Fruit fly (Drosophila melanogaster) whole organism, embryonic: ENCODE data around the gene ATPsynC.
A peak's percentile ranks its signal among the peaks of the same experiment; 100 is the strongest.

Experiments
- CG10209 ChIP-seq: fragments of 200-800 bp; sonication (Bioruptor generic); optimal IDR thresholded peaks from 3 replicates; lab custom pipeline; 2017; ENCODE audit warnings: missing biosample characterization, mild to moderate bottlenecking, missing genetic modification characterization, missing genetic modification reagents
- CG10267 ChIP-seq: fragments of 200-800 bp; sonication (Bioruptor generic); optimal IDR thresholded peaks from 2 replicates; lab custom pipeline; 2018; ENCODE audit warnings: missing biosample characterization, mild to moderate bottlenecking, missing genetic modification characterization, moderate library complexity
- CG10462 ChIP-seq: fragments of 200-800 bp; sonication (Bioruptor generic); optimal IDR thresholded peaks from 2 replicates; lab custom pipeline; 2016; ENCODE audit warnings: missing biosample characterization, missing genetic modification characterization
- CG12236 ChIP-seq: fragments of 200-800 bp; sonication (Bioruptor generic); optimal IDR thresholded peaks from 2 replicates; lab custom pipeline; 2016; ENCODE audit warnings: missing biosample characterization, missing genetic modification characterization
- CG12744 ChIP-seq: fragments of 200-800 bp; sonication (Bioruptor generic); optimal IDR thresholded peaks from 2 replicates; lab custom pipeline; 2016; ENCODE audit warnings: missing biosample characterization, missing genetic modification characterization
- CG13424 ChIP-seq: fragments of 200-800 bp; sonication (Bioruptor generic); optimal IDR thresholded peaks from 2 replicates; lab custom pipeline; 2019; ENCODE audit warnings: missing biosample characterization, mild to moderate bottlenecking, missing genetic modification characterization, moderate library complexity
- CG13624 ChIP-seq: fragments of 200-800 bp; sonication (Bioruptor generic); optimal IDR thresholded peaks from 2 replicates; lab custom pipeline; 2016; ENCODE audit warnings: missing biosample characterization, missing genetic modification characterization
- CG13775 ChIP-seq: fragments of 200-800 bp; sonication (Bioruptor generic); optimal IDR thresholded peaks from 3 replicates; lab custom pipeline; 2017; ENCODE audit warnings: missing biosample characterization, mild to moderate bottlenecking, missing genetic modification characterization
- CG14860 ChIP-seq: fragments of 200-800 bp; sonication (Bioruptor generic); IDR thresholded peaks from 3 replicates; pipeline ENCODE4 v1.3.6; 2022; ENCODE audit warnings: missing biosample characterization, missing genetic modification characterization; ENCODE audit not compliant: partially characterized antibody
- CG14965 ChIP-seq: fragments of 200-800 bp; sonication (Bioruptor generic); optimal IDR thresholded peaks from 2 replicates; lab custom pipeline; 2016; ENCODE audit warnings: missing biosample characterization, missing genetic modification characterization, borderline replicate concordance
- CG15479 ChIP-seq: fragments of 200-800 bp; sonication (Bioruptor generic); optimal IDR thresholded peaks from 3 replicates; lab custom pipeline; 2019; ENCODE audit warnings: missing biosample characterization, mild to moderate bottlenecking, missing genetic modification characterization, moderate library complexity
- CG15514 ChIP-seq: fragments of 200-800 bp; sonication (Bioruptor generic); optimal IDR thresholded peaks from 3 replicates; lab custom pipeline; 2017; ENCODE audit warnings: missing biosample characterization, missing genetic modification characterization, mild to moderate bottlenecking, moderate library complexity, missing genetic modification reagents
- CG17328 ChIP-seq: fragments of 200-800 bp; sonication (Bioruptor generic); IDR thresholded peaks from 2 replicates; pipeline ENCODE4 v1.3.6; 2022; ENCODE audit warnings: missing biosample characterization, missing genetic modification characterization
- CG18011 ChIP-seq: fragments of 200-800 bp; sonication (Bioruptor generic); optimal IDR thresholded peaks from 2 replicates; lab custom pipeline; 2017; ENCODE audit warnings: missing biosample characterization, missing genetic modification characterization, mild to moderate bottlenecking, moderate library complexity, missing genotype
- CG1832 ChIP-seq: fragments of 200-800 bp; sonication (Bioruptor generic); optimal IDR thresholded peaks from 2 replicates; lab custom pipeline; 2017; ENCODE audit warnings: missing biosample characterization, mild to moderate bottlenecking, missing genetic modification characterization, inconsistent platforms
- CG18476 ChIP-seq: fragments of 200-800 bp; sonication (Bioruptor generic); optimal IDR thresholded peaks from 2 replicates; lab custom pipeline; 2016; ENCODE audit warnings: missing biosample characterization, mild to moderate bottlenecking, missing genetic modification characterization
- CG18764 ChIP-seq: fragments of 200-800 bp; sonication (Bioruptor generic); optimal IDR thresholded peaks from 3 replicates; lab custom pipeline; 2016; ENCODE audit warnings: missing biosample characterization, missing genetic modification characterization
- CG2199 ChIP-seq: fragments of 200-800 bp; sonication (Bioruptor generic); IDR thresholded peaks from 3 replicates; pipeline ENCODE4 v1.3.6; 2022; ENCODE audit warnings: missing biosample characterization, missing genetic modification characterization
- CG2712 ChIP-seq: fragments of 200-800 bp; optimal IDR thresholded peaks from 3 replicates; lab custom pipeline; 2019; ENCODE audit warnings: missing biosample characterization, mild to moderate bottlenecking, missing genetic modification characterization, moderate library complexity
- CG31224 ChIP-seq: fragments of 200-800 bp; sonication (Bioruptor generic); IDR thresholded peaks from 2 replicates; pipeline ENCODE4 v1.3.6; 2022; ENCODE audit warnings: missing biosample characterization, missing genetic modification characterization
- CG43689 ChIP-seq: fragments of 200-800 bp; sonication (Bioruptor generic); IDR thresholded peaks from 2 replicates; pipeline ENCODE4 v1.3.6; 2022; ENCODE audit warnings: missing biosample characterization, missing genetic modification characterization
- CG7839 ChIP-seq: fragments of 200-800 bp; sonication (Bioruptor generic); optimal IDR thresholded peaks from 3 replicates; lab custom pipeline; 2018; ENCODE audit warnings: missing biosample characterization, mild to moderate bottlenecking, missing genetic modification characterization, moderate library complexity
- CG9437 ChIP-seq: fragments of 200-800 bp; sonication (Bioruptor generic); optimal IDR thresholded peaks from 2 replicates; lab custom pipeline; 2018; ENCODE audit warnings: missing biosample characterization, mild to moderate bottlenecking, missing genetic modification characterization
- Chrac-16 ChIP-seq: fragments of 200-800 bp; sonication (Bioruptor generic); optimal IDR thresholded peaks from 3 replicates; lab custom pipeline; 2016; ENCODE audit warnings: missing biosample characterization, missing genetic modification characterization
- Dad ChIP-seq: fragments of 200-800 bp; sonication (Bioruptor generic); optimal IDR thresholded peaks from 3 replicates; lab custom pipeline; 2016; ENCODE audit warnings: missing biosample characterization, missing genetic modification characterization
- Deaf1 ChIP-seq: fragments of 200-800 bp; optimal IDR thresholded peaks from 3 replicates; lab custom pipeline; 2019; ENCODE audit warnings: missing biosample characterization, mild to moderate bottlenecking, missing genetic modification characterization, moderate library complexity
- Doc2 ChIP-seq: fragments of 200-800 bp; sonication (Bioruptor generic); IDR thresholded peaks from 2 replicates; pipeline ENCODE4 v1.3.6; 2022; ENCODE audit warnings: missing biosample characterization, missing genetic modification characterization
- Ets97D ChIP-seq: fragments of 200-800 bp; sonication (Bioruptor generic); optimal IDR thresholded peaks from 3 replicates; lab custom pipeline; 2016; ENCODE audit warnings: missing biosample characterization, missing genetic modification characterization
- Fer3 ChIP-seq: fragments of 200-800 bp; sonication (Bioruptor generic); optimal IDR thresholded peaks from 2 replicates; lab custom pipeline; 2018; ENCODE audit warnings: missing biosample characterization, mild to moderate bottlenecking, missing genetic modification characterization, moderate library complexity
- HLH54F ChIP-seq: fragments of 200-800 bp; sonication (Bioruptor generic); optimal IDR thresholded peaks from 3 replicates; lab custom pipeline; 2016; ENCODE audit warnings: missing biosample characterization, missing genetic modification characterization
- Hand ChIP-seq: fragments of 200-800 bp; sonication (Bioruptor generic); optimal IDR thresholded peaks from 2 replicates; lab custom pipeline; 2017; ENCODE audit warnings: mild to moderate bottlenecking, missing biosample characterization, missing genetic modification reagents, missing genetic modification characterization
- Med ChIP-seq: fragments of 200-800 bp; sonication (Bioruptor generic); peaks from one replicate; lab custom pipeline; 2016; ENCODE audit warnings: missing biosample characterization, missing genetic modification characterization, mild to moderate bottlenecking, inconsistent platforms, moderate library complexity
- al ChIP-seq: fragments of 200-800 bp; sonication (Bioruptor generic); IDR thresholded peaks from 2 replicates; pipeline ENCODE4 v1.3.6; 2022; ENCODE audit warnings: missing biosample characterization, missing genetic modification characterization
- bcd ChIP-seq: fragments of 200-800 bp; sonication (Bioruptor generic); optimal IDR thresholded peaks from 2 replicates; lab custom pipeline; 2017; ENCODE audit warnings: missing biosample characterization, mild to moderate bottlenecking, missing genetic modification characterization
- cato ChIP-seq: fragments of 200-800 bp; sonication (Bioruptor generic); optimal IDR thresholded peaks from 2 replicates; lab custom pipeline; 2016; ENCODE audit warnings: missing biosample characterization, missing genetic modification characterization, borderline replicate concordance
- crc ChIP-seq: fragments of 200-800 bp; sonication (Bioruptor generic); optimal IDR thresholded peaks from 2 replicates; lab custom pipeline; 2016; ENCODE audit warnings: missing biosample characterization, missing genetic modification characterization
- crp ChIP-seq, 2 experiments: fragments of 200-800 bp; sonication (Bioruptor generic); optimal IDR thresholded peaks; 2 replicates in 1 of 2; 3 replicates in 1 of 2; lab custom pipeline; 2017; ENCODE audit warnings: missing biosample characterization in 2 of 2, missing genetic modification characterization in 2 of 2, mild to moderate bottlenecking in 1 of 2, moderate library complexity in 1 of 2
- disco-r ChIP-seq: fragments of 200-800 bp; sonication (Bioruptor generic); optimal IDR thresholded peaks from 2 replicates; lab custom pipeline; 2016; ENCODE audit warnings: missing biosample characterization, missing genetic modification characterization
- dmrt99B ChIP-seq: fragments of 200-800 bp; sonication (Bioruptor generic); optimal IDR thresholded peaks from 2 replicates; lab custom pipeline; 2018; ENCODE audit warnings: missing biosample characterization, mild to moderate bottlenecking, missing genetic modification characterization, moderate library complexity
- fd102C ChIP-seq: fragments of 200-800 bp; sonication (Bioruptor generic); optimal IDR thresholded peaks from 2 replicates; lab custom pipeline; 2018; ENCODE audit warnings: missing biosample characterization, mild to moderate bottlenecking, missing genetic modification characterization, moderate library complexity
- gro ChIP-seq: fragments of 200-800 bp; sonication (Bioruptor generic); optimal IDR thresholded peaks from 2 replicates; lab custom pipeline; 2016; ENCODE audit warnings: missing biosample characterization, missing genetic modification characterization
- hth ChIP-seq: fragments of >200 bp; optimal IDR thresholded peaks from 2 replicates; lab custom pipeline; 2017; ENCODE audit warnings: inconsistent platforms
- klu ChIP-seq: fragments of 200-800 bp; sonication (Bioruptor generic); IDR thresholded peaks from 2 replicates; pipeline ENCODE4 v1.3.6; 2022; ENCODE audit warnings: missing biosample characterization, missing genetic modification characterization
- org-1 ChIP-seq: fragments of 200-800 bp; sonication (Bioruptor generic); optimal IDR thresholded peaks from 2 replicates; lab custom pipeline; 2017; ENCODE audit warnings: missing biosample characterization, missing genetic modification characterization
- pb ChIP-seq: fragments of 200-800 bp; sonication (Bioruptor generic); optimal IDR thresholded peaks from 3 replicates; lab custom pipeline; 2016; ENCODE audit warnings: missing biosample characterization, missing genetic modification characterization
- pfk ChIP-seq: fragments of 200-800 bp; sonication (Bioruptor generic); optimal IDR thresholded peaks from 2 replicates; lab custom pipeline; 2018; ENCODE audit warnings: missing biosample characterization, mild to moderate bottlenecking, missing genetic modification characterization, moderate library complexity
- sens ChIP-seq: fragments of 200-800 bp; sonication (Bioruptor generic); peaks from one replicate; lab custom pipeline; 2016; ENCODE audit warnings: missing biosample characterization, missing genetic modification characterization
- sim ChIP-seq: fragments of 200-800 bp; sonication (Bioruptor generic); IDR thresholded peaks from 2 replicates; pipeline ENCODE4 v1.3.6; 2022; ENCODE audit warnings: missing biosample characterization, missing genetic modification characterization
- sr ChIP-seq: fragments of 200-800 bp; sonication (Bioruptor generic); IDR thresholded peaks from 3 replicates; pipeline ENCODE4 v1.3.6; 2022; ENCODE audit warnings: missing biosample characterization, missing genetic modification characterization

Gene ATPsynC

DNA sequence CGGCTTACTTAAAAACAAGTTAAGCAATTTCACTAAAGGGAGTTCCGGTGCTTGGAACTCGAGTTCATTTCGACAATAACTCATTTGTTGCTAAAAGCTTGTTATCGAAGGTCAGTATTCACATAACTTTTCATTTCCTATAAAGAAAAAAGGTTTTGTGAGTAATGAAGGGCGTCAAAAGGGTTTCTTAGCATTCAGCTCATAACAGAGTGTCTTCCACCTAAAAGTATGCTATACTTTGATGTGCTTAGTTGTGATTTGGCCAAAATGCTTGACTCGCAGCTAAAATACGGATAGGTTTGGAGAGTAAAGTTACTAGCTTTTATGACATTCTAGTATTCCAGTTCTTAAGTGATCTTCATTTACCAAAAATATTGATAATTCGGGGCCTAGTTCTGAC lies 44.5 kb upstream of the ATPsynC start (continued):
- TF ChIP-seq CG14860: no peak
- TF ChIP-seq CG13624 (GFP tag; lab: Kevin White, UChicago): peak; percentile 20
- TF ChIP-seq Dad (GFP tag; lab: Kevin White, UChicago): no peak
- peak; percentile 22 for TF ChIP-seq CG7839 (tag; lab: Kevin White, UChicago)
- peak; percentile 95 for TF ChIP-seq CG18011
- no peak for TF ChIP-seq klu (GFP tag; lab: Robert Waterston, UW)
- TF ChIP-seq Chrac-16 (GFP tag; lab: Kevin White, UChicago): no peak
- TF ChIP-seq dmrt99B (tag; lab: Kevin White, UChicago): no peak
- TF ChIP-seq Ets97D (GFP tag; lab: Kevin White, UChicago): peak; percentile 97
- no peak for TF ChIP-seq al (GFP tag; lab: Robert Waterston, UW)
- TF ChIP-seq bcd: peak; percentile 11
- no peak for TF ChIP-seq disco-r (GFP tag; lab: Kevin White, UChicago)
- TF ChIP-seq CG13775 (GFP tag; lab: Kevin White, UChicago): no peak
- no peak for TF ChIP-seq CG13424 (tag; lab: Kevin White, UChicago)
- peak; percentile 58 for TF ChIP-seq sens (GFP tag; lab: Kevin White, UChicago)
- TF ChIP-seq gro: no peak
- TF ChIP-seq pb (GFP tag; lab: Kevin White, UChicago): no peak
- TF ChIP-seq CG10267: no peak
- TF ChIP-seq Med (GFP tag; lab: Kevin White, UChicago): peak; percentile 84
- TF ChIP-seq CG15514: peak; percentile 63
- no peak for TF ChIP-seq Deaf1 (tag; lab: Kevin White, UChicago)
- TF ChIP-seq CG18476 (GFP tag; lab: Kevin White, UChicago): no peak
- TF ChIP-seq CG2199 (GFP tag; lab: Robert Waterston, UW): peak; percentile 78; the same call in 2 of the 3 replicates
- TF ChIP-seq sim (GFP tag; lab: Robert Waterston, UW): no peak
- no peak for TF ChIP-seq CG15479
- TF ChIP-seq sr: no peak
- no peak for TF ChIP-seq org-1 (GFP tag; lab: Kevin White, UChicago)
- TF ChIP-seq pfk (GFP tag; lab: Kevin White, UChicago): no peak
- no peak for TF ChIP-seq CG9437 (GFP tag; lab: Kevin White, UChicago)
- TF ChIP-seq CG43689: no peak
- TF ChIP-seq Fer3: no peak
- TF ChIP-seq crp (GFP tag; optimal IDR thresholded peaks at IDR 0.05; lab: Kevin White, UChicago): no peak
- no peak for TF ChIP-seq CG2712

DNA sequence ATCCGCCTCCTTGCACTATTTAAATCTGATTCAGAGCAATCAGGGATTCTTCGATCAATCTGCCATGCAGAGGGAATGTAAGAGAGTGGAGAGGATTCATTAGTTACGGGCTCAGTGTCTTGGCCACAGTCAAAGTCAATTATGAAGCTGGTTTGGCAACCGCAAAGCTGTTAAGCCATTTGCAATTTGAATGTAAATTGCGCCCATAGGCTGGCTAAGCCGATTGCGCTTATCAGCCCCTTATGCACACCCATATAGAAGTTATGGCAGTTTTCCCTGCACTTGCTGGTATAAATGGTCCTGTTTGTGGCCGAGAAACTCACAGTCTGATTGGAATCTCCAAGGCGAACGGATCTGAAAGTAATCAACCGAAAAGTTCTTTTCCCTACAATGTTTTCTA lies 42.9 kb upstream of the ATPsynC start, which contains the start of gene CAH5:
CAH5 (plus strand) TSS at position 301 of the 400 bp plus-strand sequence.
- TF ChIP-seq CG14965 (GFP tag; lab: Kevin White, UChicago): no peak
- no peak for TF ChIP-seq CG12236 (GFP tag; lab: Kevin White, UChicago)
- no peak for TF ChIP-seq crc (GFP tag; lab: Kevin White, UChicago)
- no peak for TF ChIP-seq sim (GFP tag; lab: Robert Waterston, UW)
- no peak for TF ChIP-seq fd102C
- no peak for TF ChIP-seq Doc2

- TF ChIP-seq CG31224 (GFP tag; lab: Robert Waterston, UW) (no peak), HLH54F (GFP tag; lab: Kevin White, UChicago) (no peak), hth (lab: Kevin White, UChicago) (no peak), Hand (GFP tag; lab: Kevin White, UChicago) (no peak), CG17328 (GFP tag; lab: Robert Waterston, UW) (no peak), CG1832 (no peak), CG10209 (GFP tag; lab: Kevin White, UChicago) (no peak), cato (GFP tag; lab: Kevin White, UChicago) (no peak), CG12744 (no peak), CG18764 (GFP tag; lab: Kevin White, UChicago) (no peak), CG10462 (no peak)
Observed at dm6 chr3R:31259947-31260346, 40.5 kb upstream of the ATPsynC start, which contains the start of gene CAH16. TSS of gene CAH16 (plus strand) at chr3R:31260247.
